Fruit fly (Drosophila melanogaster): ENCODE measurements around the gene Tspo.
A peak's percentile ranks its signal among the peaks of the same experiment; 100 is the strongest.

Gene Tspo

DNA sequence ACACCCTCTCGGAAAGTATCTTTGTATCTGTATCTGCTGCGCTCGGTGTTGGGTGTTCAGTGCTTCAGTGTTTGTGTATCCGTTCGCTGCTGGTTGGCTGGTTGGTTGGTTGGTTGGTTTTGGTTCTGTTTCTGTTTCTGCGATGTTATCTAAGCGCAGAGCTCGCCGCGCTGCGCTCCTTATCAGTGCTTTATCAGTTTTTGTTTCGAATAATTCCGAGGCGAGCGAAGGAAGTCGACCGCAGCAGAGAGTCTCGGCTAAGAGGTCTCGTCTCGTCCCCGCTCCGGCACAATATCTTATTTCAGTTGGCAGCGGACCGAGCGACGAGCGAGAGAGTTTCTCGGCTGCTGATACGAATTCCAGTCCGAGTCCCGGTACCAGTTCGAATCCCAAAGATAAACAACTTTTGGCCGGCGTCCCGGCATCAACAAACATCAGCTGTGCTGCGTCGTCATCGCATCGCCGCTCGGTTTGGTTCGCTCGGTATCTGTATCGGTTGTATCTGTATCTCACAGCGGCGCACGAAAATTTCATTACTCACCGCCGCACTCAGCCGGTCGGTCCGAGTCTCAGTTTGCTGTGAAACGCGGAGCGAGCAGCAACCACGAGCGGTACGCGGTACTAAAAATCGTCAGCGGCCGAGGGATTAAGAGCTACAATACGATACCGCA is 36.1 kb upstream of the Tspo start (continued):
- TF ChIP-seq CG4854 (GFP tag; optimal IDR thresholded peaks at IDR 0.05): no peak
- TF ChIP-seq CG13123 (GFP tag; optimal IDR thresholded peaks at IDR 0.05): no peak
- TF ChIP-seq Oli (tag; optimal IDR thresholded peaks at IDR 0.05): no peak
- no peak for TF ChIP-seq sim (GFP tag; IDR thresholded peaks at IDR 0.05)
- TF ChIP-seq Ravus (GFP tag; IDR thresholded peaks at IDR 0.05): no peak
- TF ChIP-seq CG43689 (GFP tag; IDR thresholded peaks at IDR 0.05): no peak
- TF ChIP-seq CG6813 (GFP tag; optimal IDR thresholded peaks at IDR 0.05): no peak
- TF ChIP-seq jing (GFP tag; optimal IDR thresholded peaks at IDR 0.05): no peak
- no peak for TF ChIP-seq Hr39 (optimal IDR thresholded peaks at IDR 0.05)
- TF ChIP-seq Nf-YC (tag; optimal IDR thresholded peaks at IDR 0.05): peak; percentile 94
- peak; percentile 98 for TF ChIP-seq Jarid2 (GFP tag; optimal IDR thresholded peaks at IDR 0.05)
- TF ChIP-seq E2f1 (GFP tag; IDR thresholded peaks at IDR 0.05): 0 out of 2 replicates have a peak, but pooled peaks have one; percentile 18
- 0 out of 2 replicates have a peak, but pooled peaks have one; percentile 1 for TF ChIP-seq CG11247 (GFP tag; IDR thresholded peaks at IDR 0.05)
- no peak for TF ChIP-seq vfl (GFP tag; optimal IDR thresholded peaks at IDR 0.05)
- peak; percentile 43 for TF ChIP-seq btn (GFP tag; optimal IDR thresholded peaks at IDR 0.05)
- no peak for TF ChIP-seq hth (optimal IDR thresholded peaks at IDR 0.05)
- TF ChIP-seq CG5953 (GFP tag; IDR thresholded peaks at IDR 0.05): no peak
- TF ChIP-seq CHES-1-like (GFP tag; optimal IDR thresholded peaks at IDR 0.05): peak; percentile 71
- TF ChIP-seq CG12744 (GFP tag; optimal IDR thresholded peaks at IDR 0.05): peak; percentile 8
- TF ChIP-seq CG3407 (GFP tag; optimal IDR thresholded peaks at IDR 0.05): peak; percentile 27
- TF ChIP-seq nau (GFP tag; optimal IDR thresholded peaks at IDR 0.05): peak; percentile 73
- no peak for TF ChIP-seq ase (GFP tag; IDR thresholded peaks at IDR 0.05)
- peak; percentile 72 for TF ChIP-seq mirr (GFP tag; optimal IDR thresholded peaks at IDR 0.05)
- TF ChIP-seq knrl (GFP tag; IDR thresholded peaks at IDR 0.05; ENCODE audit: partially characterized antibody): peak; percentile 45; the same call in 2 of the 3 replicates
- no peak for TF ChIP-seq Mes4 (GFP tag; optimal IDR thresholded peaks at IDR 0.05)
- no peak for TF ChIP-seq ro (GFP tag; IDR thresholded peaks at IDR 0.05)
- TF ChIP-seq Stat92E (GFP tag; optimal IDR thresholded peaks at IDR 0.05): peak in 1 of 3 experiments; percentile 20
- TF ChIP-seq CG17802 (tag; optimal IDR thresholded peaks at IDR 0.05): no peak
- TF ChIP-seq CG8281 (tag; optimal IDR thresholded peaks at IDR 0.05): no peak
- TF ChIP-seq so (GFP tag; IDR thresholded peaks at IDR 0.05): peak; percentile 88; the same call in 2 of the 3 replicates
- TF ChIP-seq CG9876 (GFP tag; optimal IDR thresholded peaks at IDR 0.05): no peak
- no peak for TF ChIP-seq Lpt (GFP tag; optimal IDR thresholded peaks at IDR 0.05)
- peak; percentile 21 for TF ChIP-seq CG7271 (tag; optimal IDR thresholded peaks at IDR 0.05)
- no peak for TF ChIP-seq psq (GFP tag; optimal IDR thresholded peaks at IDR 0.05)
- TF ChIP-seq CG7963 (GFP tag; IDR thresholded peaks at IDR 0.05; ENCODE audit: partially characterized antibody): no peak
- no peak for TF ChIP-seq CG8359 (GFP tag; optimal IDR thresholded peaks at IDR 0.05; ENCODE audit: borderline replicate concordance)
- peak; percentile 32 for TF ChIP-seq pb (GFP tag; optimal IDR thresholded peaks at IDR 0.05)
- no peak for TF ChIP-seq CG15011 (GFP tag; optimal IDR thresholded peaks at IDR 0.05)
- TF ChIP-seq MESR4 (GFP tag; optimal IDR thresholded peaks at IDR 0.05): peak; percentile 15
- TF ChIP-seq CG32532 (GFP tag; IDR thresholded peaks at IDR 0.05): 0 out of 2 replicates have a peak, but pooled peaks have one; percentile 41
- TF ChIP-seq CG6765 (GFP tag; optimal IDR thresholded peaks at IDR 0.05): peak; percentile 16
- peak; percentile 25 for TF ChIP-seq CG6254 (GFP tag; optimal IDR thresholded peaks at IDR 0.05)
- 0 out of 2 replicates have a peak, but pooled peaks have one; percentile 20 for TF ChIP-seq CG3847 (GFP tag; IDR thresholded peaks at IDR 0.05)
- peak; percentile 20 for TF ChIP-seq dmrt99B (tag; optimal IDR thresholded peaks at IDR 0.05)
- no peak for TF ChIP-seq p53 (GFP tag; optimal IDR thresholded peaks at IDR 0.05)
- TF ChIP-seq gsb-n (tag; optimal IDR thresholded peaks at IDR 0.05): peak; percentile 20
- no peak for TF ChIP-seq seq (GFP tag; IDR thresholded peaks at IDR 0.05)
- TF ChIP-seq crol (GFP tag; IDR thresholded peaks at IDR 0.05): peak; percentile 56
- TF ChIP-seq CG11723 (GFP tag; optimal IDR thresholded peaks at IDR 0.05): no peak
- TF ChIP-seq chm (GFP tag; IDR thresholded peaks at IDR 0.05): peak; percentile 81
